Worm (Caenorhabditis elegans) whole organism, late embryonic: ENCODE results near the gene R04B5.6.

Experiments
- ahr-1 ChIP-seq: sonication (generic microtip); optimal IDR thresholded peaks from 2 replicates; lab custom pipeline; 2016; ENCODE audit warnings: missing genetic modification characterization, missing compliant biosample characterization
- ama-1 ChIP-seq: fragments of 150-350 bp; optimal IDR thresholded peaks from 2 replicates; lab custom pipeline; 2014
- ceh-48 ChIP-seq: sonication (generic microtip); optimal IDR thresholded peaks from 2 replicates; lab custom pipeline; 2016; ENCODE audit warnings: missing genetic modification characterization, inconsistent platforms, missing compliant biosample characterization
- hlh-30 ChIP-seq: sonication (generic microtip); optimal IDR thresholded peaks from 2 replicates; lab custom pipeline; 2017; ENCODE audit warnings: antibody characterized with exemption, missing genetic modification characterization, missing compliant biosample characterization; ENCODE audit not compliant: insufficient read depth
- hlh-8 ChIP-seq: sonication (generic microtip); optimal IDR thresholded peaks from 2 replicates; lab custom pipeline; 2016; ENCODE audit warnings: missing genotype, missing genetic modification characterization, missing compliant biosample characterization
- nfya-1 ChIP-seq: sonication (generic microtip); optimal IDR thresholded peaks from 2 replicates; lab custom pipeline; 2017; ENCODE audit warnings: missing genetic modification characterization, mild to moderate bottlenecking, missing compliant biosample characterization, antibody characterized with exemption, moderate library complexity
- nhr-232 ChIP-seq: sonication (generic microtip); optimal IDR thresholded peaks from 2 replicates; lab custom pipeline; 2016; ENCODE audit warnings: missing genetic modification characterization, missing compliant biosample characterization
- pag-3 ChIP-seq: sonication (generic microtip); optimal IDR thresholded peaks from 2 replicates; lab custom pipeline; 2016; ENCODE audit warnings: missing compliant biosample characterization, missing genetic modification characterization, borderline replicate concordance
- pat-9 ChIP-seq: fragments of 200-800 bp; sonication (Bioruptor generic); optimal IDR thresholded peaks from 2 replicates; lab custom pipeline; 2018; ENCODE audit warnings: mild to moderate bottlenecking, missing genetic modification characterization, moderate library complexity, missing compliant biosample characterization
- pha-4 ChIP-seq: fragments of 150-350 bp; optimal IDR thresholded peaks from 2 replicates; lab custom pipeline; 2018; ENCODE audit warnings: missing biosample characterization, missing genetic modification reagents, missing genetic modification characterization
- pqm-1 ChIP-seq: sonication (generic microtip); optimal IDR thresholded peaks from 2 replicates; lab custom pipeline; 2016; ENCODE audit warnings: missing genetic modification characterization, missing compliant biosample characterization
- sox-2 ChIP-seq: fragments of 200-800 bp; sonication (Bioruptor generic); IDR thresholded peaks from 2 replicates; pipeline ENCODE4 v1.3.6; 2022; ENCODE audit warnings: missing genetic modification reagents, missing genetic modification characterization, missing compliant biosample characterization

- TF ChIP-seq sox-2 (GFP tag; lab: Robert Waterston, UW) = no peak
- no peak for TF ChIP-seq ceh-48
- no peak for TF ChIP-seq ahr-1 (tag; lab: Kevin White, UChicago)
- no peak for TF ChIP-seq pqm-1 (tag; lab: Kevin White, UChicago)
- TF ChIP-seq hlh-30 (tag; lab: Kevin White, UChicago) = no peak
- no peak for TF ChIP-seq nhr-232 (tag; lab: Kevin White, UChicago)
- TF ChIP-seq nfya-1 (tag; lab: Kevin White, UChicago) = no peak
- no peak for TF ChIP-seq ama-1 (lab: Kevin White, UChicago)
- TF ChIP-seq pat-9 (tag; lab: Kevin White, UChicago) = no peak
- no peak for TF ChIP-seq hlh-8 (tag; lab: Kevin White, UChicago)
- no peak for TF ChIP-seq pha-4
- TF ChIP-seq pag-3 (tag; lab: Kevin White, UChicago) = no peak
Measured at ce11 chrV:10111129-10111528, 26.2 kb downstream of the R04B5.6 start.
